Worm (Caenorhabditis elegans) whole organism, mixed stage, embryonic: ENCODE measurements around the gene spas-1.

Experiments used
- cnd-1 ChIP-seq: fragments of 200-800 bp; sonication (Bioruptor generic); optimal IDR thresholded peaks from 2 replicates; lab custom pipeline; 2018; ENCODE audit warnings: mild to moderate bottlenecking, missing genetic modification characterization, missing compliant biosample characterization
- elt-1 ChIP-seq: sonication (generic microtip); optimal IDR thresholded peaks from 2 replicates; lab custom pipeline; 2017; ENCODE audit warnings: missing genetic modification characterization, mild to moderate bottlenecking, missing compliant biosample characterization, antibody characterized with exemption, moderate library complexity, borderline replicate concordance; ENCODE audit not compliant: insufficient read depth
- elt-3 ChIP-seq: fragments of 150-350 bp; optimal IDR thresholded peaks from 2 replicates; lab custom pipeline; 2014; ENCODE audit warnings: missing biosample characterization, missing genetic modification characterization
- hlh-1 ChIP-seq: fragments of 150-350 bp; optimal IDR thresholded peaks from 2 replicates; lab custom pipeline; 2014; ENCODE audit warnings: missing biosample characterization, missing genetic modification reagents, missing genetic modification characterization
- lin-13 ChIP-seq: fragments of 150-350 bp; optimal IDR thresholded peaks from 2 replicates; lab custom pipeline; 2014; ENCODE audit warnings: missing biosample characterization, missing genetic modification characterization
- lsy-2 ChIP-seq: fragments of 150-350 bp; optimal IDR thresholded peaks from 2 replicates; lab custom pipeline; 2014; ENCODE audit warnings: missing biosample characterization, missing genetic modification characterization
- nhr-12 ChIP-seq: fragments of 150-350 bp; optimal IDR thresholded peaks from 2 replicates; lab custom pipeline; 2014; ENCODE audit warnings: missing biosample characterization, missing genetic modification characterization
- nhr-237 ChIP-seq: fragments of 150-350 bp; optimal IDR thresholded peaks from 2 replicates; lab custom pipeline; 2014; ENCODE audit warnings: missing biosample characterization, missing genetic modification characterization
- nhr-76 ChIP-seq: sonication (generic microtip); optimal IDR thresholded peaks from 2 replicates; lab custom pipeline; 2017; ENCODE audit warnings: missing biosample characterization, missing genetic modification characterization
- pha-4 ChIP-seq: fragments of 150-350 bp; optimal IDR thresholded peaks from 2 replicates; lab custom pipeline; 2018; ENCODE audit warnings: missing biosample characterization, missing genetic modification reagents, missing genetic modification characterization
- sptf-1 ChIP-seq: sonication (generic microtip); optimal IDR thresholded peaks from 2 replicates; lab custom pipeline; 2017; ENCODE audit warnings: mild to moderate bottlenecking, missing genetic modification characterization, moderate library complexity, missing compliant biosample characterization
- unc-120 ChIP-seq: sonication (generic microtip); optimal IDR thresholded peaks from 2 replicates; lab custom pipeline; 2017; ENCODE audit warnings: missing genetic modification characterization, missing compliant biosample characterization; ENCODE audit not compliant: poor library complexity, severe bottlenecking
- unc-62 ChIP-seq: fragments of 150-350 bp; optimal IDR thresholded peaks from 2 replicates; lab custom pipeline; 2014; ENCODE audit warnings: missing biosample characterization, missing genetic modification reagents, missing genetic modification characterization
- ztf-11 ChIP-seq: fragments of 150-350 bp; optimal IDR thresholded peaks from 2 replicates; lab custom pipeline; 2014; ENCODE audit warnings: missing biosample characterization, missing genetic modification characterization

DNA sequence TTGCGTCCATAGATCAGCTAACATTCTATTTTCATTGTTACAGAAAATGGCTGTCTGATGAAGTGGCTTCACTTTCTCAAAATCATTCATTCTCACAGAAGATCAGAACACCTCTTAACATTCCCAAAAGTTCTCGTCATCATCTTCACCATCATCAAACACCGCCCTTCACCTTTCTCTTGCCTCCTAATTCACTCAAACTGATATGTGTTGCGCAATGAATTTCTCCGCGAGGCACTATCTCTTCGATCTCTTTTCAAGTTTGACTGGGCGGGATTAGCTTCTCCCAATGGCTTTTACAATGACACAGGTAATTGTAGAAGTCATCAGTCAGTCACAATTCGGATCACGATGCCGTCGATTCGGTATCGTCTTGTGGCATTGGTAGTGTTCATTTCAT lies 46.0 kb downstream of the spas-1 start, which contains the start of gene grd-6:
- TF ChIP-seq cnd-1 (no peak), unc-120 (tag; lab: Kevin White, UChicago) (no peak), unc-62 (no peak), elt-1 (no peak), pha-4 (tag; lab: Kevin White, UChicago) (no peak), hlh-1 (no peak), elt-3 (tag; lab: Kevin White, UChicago) (no peak), nhr-12 (tag; lab: Kevin White, UChicago) (no peak), ztf-11 (tag; lab: Kevin White, UChicago) (no peak), nhr-237 (no peak), lin-13 (tag; lab: Kevin White, UChicago) (no peak), lsy-2 (tag; lab: Kevin White, UChicago) (no peak), sptf-1 (no peak), nhr-76 (tag; lab: Kevin White, UChicago) (no peak)
